Worm (Caenorhabditis elegans) whole organism, late embryonic: ENCODE results near the gene ilys-3.

Experiments
- K02D7.2 ChIP-seq: sonication (generic microtip); optimal IDR thresholded peaks from 2 replicates; lab custom pipeline; 2017; ENCODE audit warnings: mild to moderate bottlenecking, missing genetic modification characterization, missing compliant biosample characterization
- ahr-1 ChIP-seq: sonication (generic microtip); optimal IDR thresholded peaks from 2 replicates; lab custom pipeline; 2016; ENCODE audit warnings: missing genetic modification characterization, missing compliant biosample characterization
- ceh-18 ChIP-seq: sonication (generic microtip); optimal IDR thresholded peaks from 2 replicates; lab custom pipeline; 2016; ENCODE audit warnings: missing genetic modification characterization, missing compliant biosample characterization
- ceh-22 ChIP-seq: sonication (generic microtip); optimal IDR thresholded peaks from 2 replicates; lab custom pipeline; 2017; ENCODE audit warnings: missing biosample characterization, missing genetic modification characterization
- ceh-9 ChIP-seq: sonication (generic microtip); optimal IDR thresholded peaks from 2 replicates; lab custom pipeline; 2016; ENCODE audit warnings: mild to moderate bottlenecking, missing genetic modification characterization, inconsistent platforms, missing compliant biosample characterization
- elt-2 ChIP-seq: sonication (generic microtip); optimal IDR thresholded peaks from 2 replicates; lab custom pipeline; 2016; ENCODE audit warnings: missing genetic modification reagents, missing genetic modification characterization, missing compliant biosample characterization
- ets-4 ChIP-seq: sonication (generic microtip); optimal IDR thresholded peaks from 2 replicates; lab custom pipeline; 2016; ENCODE audit warnings: missing genetic modification characterization, missing compliant biosample characterization
- lim-6 ChIP-seq: sonication (generic microtip); optimal IDR thresholded peaks from 2 replicates; lab custom pipeline; 2016; ENCODE audit warnings: missing genetic modification characterization, missing compliant biosample characterization
- pha-4 ChIP-seq: fragments of 150-350 bp; optimal IDR thresholded peaks from 2 replicates; lab custom pipeline; 2018; ENCODE audit warnings: missing biosample characterization, missing genetic modification reagents, missing genetic modification characterization
- rnt-1 ChIP-seq: sonication (generic microtip); optimal IDR thresholded peaks from 2 replicates; lab custom pipeline; 2016; ENCODE audit warnings: missing genetic modification characterization, missing compliant biosample characterization
- sox-4 ChIP-seq: sonication (generic microtip); optimal IDR thresholded peaks from 2 replicates; lab custom pipeline; 2017; ENCODE audit warnings: mild to moderate bottlenecking, missing genetic modification characterization, inconsistent platforms, missing compliant biosample characterization
- tbx-2 ChIP-seq: sonication (generic microtip); optimal IDR thresholded peaks from 2 replicates; lab custom pipeline; 2016; ENCODE audit warnings: missing genetic modification characterization, missing compliant biosample characterization

- TF ChIP-seq elt-2 (tag; lab: Kevin White, UChicago) (no peak), K02D7.2 (tag; lab: Kevin White, UChicago) (no peak), tbx-2 (no peak), ceh-9 (tag; lab: Kevin White, UChicago) (no peak), ceh-18 (no peak), lim-6 (tag; lab: Kevin White, UChicago) (no peak), sox-4 (tag; lab: Kevin White, UChicago) (no peak), rnt-1 (tag; lab: Kevin White, UChicago) (no peak), pha-4 (tag; lab: Kevin White, UChicago) (no peak), ceh-22 (no peak), ets-4 (tag; lab: Kevin White, UChicago) (no peak), ahr-1 (no peak)
These were observed 31.6 kb upstream of the ilys-3 start, which contains the start of gene C45G7.4 for ce11 chrIV:2432693-2433092.
